Worm (Caenorhabditis elegans) whole organism, L4 larva: ENCODE measurements around the gene acr-8.

ENCODE experiments used
- F10B5.3 ChIP-seq: sonication (generic microtip); optimal IDR thresholded peaks from 2 replicates; lab custom pipeline; 2016; ENCODE audit warnings: mild to moderate bottlenecking, missing genetic modification characterization, missing compliant biosample characterization
- F26F4.8 ChIP-seq: fragments of 200-800 bp; sonication (Bioruptor generic); conservative IDR thresholded peaks from 2 replicates; pipeline ENCODE4 v1.3.6; 2022; ENCODE audit warnings: missing genetic modification characterization, missing compliant biosample characterization
- T20F7.1 ChIP-seq: fragments of 200-800 bp; sonication (Bioruptor generic); optimal IDR thresholded peaks from 2 replicates; lab custom pipeline; 2018; ENCODE audit warnings: mild to moderate bottlenecking, missing genetic modification characterization, missing compliant biosample characterization
- T26A8.4 ChIP-seq: fragments of 200-800 bp; sonication (Bioruptor generic); IDR thresholded peaks from 2 replicates; pipeline ENCODE4 v1.3.6; 2022; ENCODE audit warnings: missing genetic modification characterization, missing compliant biosample characterization
- Y105C5A.15 ChIP-seq: fragments of 200-800 bp; sonication (Bioruptor generic); IDR thresholded peaks from 2 replicates; pipeline ENCODE4 v1.3.6; 2022; ENCODE audit warnings: missing genetic modification characterization, missing compliant biosample characterization
- ZK337.2 ChIP-seq: fragments of 200-800 bp; sonication (Bioruptor generic); IDR thresholded peaks from 2 replicates; pipeline ENCODE4 v1.3.6; 2022; ENCODE audit warnings: missing genetic modification reagents, missing genetic modification characterization, missing compliant biosample characterization
- aha-1 ChIP-seq: fragments of 150-350 bp; peaks from one replicate; lab custom pipeline; 2014; ENCODE audit warnings: missing biosample characterization, missing genetic modification characterization
- arid-1 ChIP-seq: fragments of 200-800 bp; sonication (Bioruptor generic); conservative IDR thresholded peaks from 2 replicates; pipeline ENCODE4 v1.3.6; 2022; ENCODE audit warnings: missing genetic modification reagents, missing genetic modification characterization, missing compliant biosample characterization
- attf-4 ChIP-seq: sonication (generic microtip); optimal IDR thresholded peaks from 3 replicates; lab custom pipeline; 2017; ENCODE audit warnings: missing biosample characterization, missing genetic modification characterization
- ceh-20 ChIP-seq: fragments of 200-800 bp; sonication (Bioruptor generic); IDR thresholded peaks from 2 replicates; pipeline ENCODE4 v1.3.6; 2022; ENCODE audit warnings: missing genetic modification reagents, missing genetic modification characterization, missing compliant biosample characterization
- ceh-28 ChIP-seq: fragments of 150-350 bp; optimal IDR thresholded peaks from 2 replicates; lab custom pipeline; 2014; ENCODE audit warnings: missing biosample characterization, missing genetic modification reagents, missing genetic modification characterization
- ces-1 ChIP-seq: fragments of 150-350 bp; sonication (generic microtip); optimal IDR thresholded peaks from 4 replicates; lab custom pipeline; 2014; ENCODE audit warnings: missing biosample characterization, missing genetic modification reagents, missing genetic modification characterization
- cey-2 ChIP-seq: sonication (generic microtip); optimal IDR thresholded peaks from 3 replicates; lab custom pipeline; 2017; ENCODE audit warnings: missing genetic modification characterization, mild to moderate bottlenecking, missing compliant biosample characterization, antibody characterized with exemption, borderline replicate concordance; ENCODE audit not compliant: insufficient read depth
- daf-12 ChIP-seq: fragments of 150-350 bp; optimal IDR thresholded peaks from 2 replicates; lab custom pipeline; 2014; ENCODE audit warnings: missing biosample characterization, missing genetic modification reagents, missing genetic modification characterization
- dmd-6 ChIP-seq: fragments of 200-800 bp; sonication (Bioruptor generic); IDR thresholded peaks from 2 replicates; pipeline ENCODE4 v1.3.6; 2022; ENCODE audit warnings: missing genetic modification reagents, missing genetic modification characterization, missing compliant biosample characterization
- duxl-1 ChIP-seq: sonication (generic microtip); optimal IDR thresholded peaks from 2 replicates; lab custom pipeline; 2016; ENCODE audit warnings: mild to moderate bottlenecking, missing genetic modification characterization, moderate library complexity, missing compliant biosample characterization; ENCODE audit not compliant: poor library complexity
- egl-43 ChIP-seq: fragments of 200-800 bp; sonication (Bioruptor generic); IDR thresholded peaks from 2 replicates; pipeline ENCODE4 v1.3.6; 2022; ENCODE audit warnings: missing genetic modification reagents, missing genetic modification characterization, missing compliant biosample characterization
- fos-1 ChIP-seq: fragments of 150-350 bp; optimal IDR thresholded peaks from 2 replicates; lab custom pipeline; 2014; ENCODE audit warnings: missing biosample characterization, missing genetic modification characterization
- hif-1 ChIP-seq, 2 experiments: sonication (generic microtip); optimal IDR thresholded peaks; 2 replicates each; lab custom pipeline; 2016 to 2017; ENCODE audit warnings: missing compliant biosample characterization in 2 of 2, missing genetic modification characterization in 2 of 2, missing genetic modification reagents in 2 of 2, missing genotype in 2 of 2, mild to moderate bottlenecking in 1 of 2
- hlh-11 ChIP-seq: fragments of 200-800 bp; sonication (Bioruptor generic); optimal IDR thresholded peaks from 2 replicates; lab custom pipeline; 2018; ENCODE audit warnings: mild to moderate bottlenecking, missing genetic modification characterization, missing compliant biosample characterization
- hlh-30 ChIP-seq: sonication (generic microtip); optimal IDR thresholded peaks from 2 replicates; lab custom pipeline; 2017; ENCODE audit warnings: antibody characterized with exemption, mild to moderate bottlenecking, missing genetic modification characterization, missing compliant biosample characterization; ENCODE audit not compliant: insufficient read depth
- hmg-1.1 ChIP-seq: fragments of 200-800 bp; sonication (Bioruptor generic); IDR thresholded peaks from 2 replicates; pipeline ENCODE4 v1.3.6; 2022; ENCODE audit warnings: missing genetic modification reagents, missing genetic modification characterization, missing compliant biosample characterization
- lin-13 ChIP-seq: fragments of 150-350 bp; optimal IDR thresholded peaks from 2 replicates; lab custom pipeline; 2014; ENCODE audit warnings: missing biosample characterization, missing genetic modification reagents, missing genetic modification characterization
- lin-15B ChIP-seq: fragments of 150-350 bp; sonication (generic microtip); optimal IDR thresholded peaks from 3 replicates; lab custom pipeline; 2014; ENCODE audit warnings: missing biosample characterization, missing genetic modification characterization
- lsy-2 ChIP-seq, 2 experiments: fragments of 150-350 bp in 1 of 2; sonication (generic microtip) in 1 of 2; optimal IDR thresholded peaks; 2 replicates each; lab custom pipeline; 2014 to 2017; ENCODE audit warnings: missing biosample characterization in 2 of 2, missing genetic modification characterization in 2 of 2
- madf-9 ChIP-seq: fragments of 200-800 bp; sonication (Bioruptor generic); conservative IDR thresholded peaks from 2 replicates; pipeline ENCODE4 v1.3.6; 2022; ENCODE audit warnings: missing genetic modification reagents, missing genetic modification characterization, missing compliant biosample characterization
- mdl-1 ChIP-seq, 2 experiments: fragments of 150-350 bp in 1 of 2; sonication (generic microtip) in 1 of 2; optimal IDR thresholded peaks; 2 replicates each; lab custom pipeline; 2014 to 2017; ENCODE audit warnings: missing biosample characterization in 2 of 2, missing genetic modification characterization in 2 of 2
- mxl-2 ChIP-seq: fragments of 200-800 bp; sonication (Bioruptor generic); conservative IDR thresholded peaks from 2 replicates; pipeline ENCODE4 v1.3.6; 2022; ENCODE audit warnings: missing genetic modification reagents, missing genetic modification characterization, missing compliant biosample characterization
- mxl-3 ChIP-seq: fragments of 200-800 bp; sonication (Bioruptor generic); optimal IDR thresholded peaks from 2 replicates; lab custom pipeline; 2018; ENCODE audit warnings: mild to moderate bottlenecking, missing genetic modification characterization, missing compliant biosample characterization
- nhr-10 ChIP-seq: fragments of 150-350 bp; optimal IDR thresholded peaks from 2 replicates; lab custom pipeline; 2014; ENCODE audit warnings: missing biosample characterization, missing genetic modification characterization
- nhr-42 ChIP-seq: fragments of 200-800 bp; sonication (Bioruptor generic); IDR thresholded peaks from 2 replicates; pipeline ENCODE4 v1.3.6; 2022; ENCODE audit warnings: missing genetic modification characterization, missing compliant biosample characterization
- nhr-6 ChIP-seq: fragments of 150-350 bp; optimal IDR thresholded peaks from 2 replicates; lab custom pipeline; 2014; ENCODE audit warnings: missing biosample characterization, missing genetic modification characterization
- sdz-12 ChIP-seq: fragments of 200-800 bp; sonication (Bioruptor generic); optimal IDR thresholded peaks from 2 replicates; lab custom pipeline; 2018; ENCODE audit warnings: mild to moderate bottlenecking, missing genetic modification characterization, missing compliant biosample characterization
- set-16 ChIP-seq: fragments of 200-800 bp; sonication (Bioruptor generic); IDR thresholded peaks from 2 replicates; pipeline ENCODE4 v1.3.6; 2022; ENCODE audit warnings: missing genetic modification reagents, missing genetic modification characterization, missing compliant biosample characterization
- snpc-1.2 ChIP-seq: fragments of 200-800 bp; sonication (Bioruptor generic); IDR thresholded peaks from 2 replicates; pipeline ENCODE4 v1.3.6; 2022; ENCODE audit warnings: missing genetic modification reagents, missing genetic modification characterization, missing compliant biosample characterization
- spr-1 ChIP-seq: sonication (generic microtip); optimal IDR thresholded peaks from 2 replicates; lab custom pipeline; 2016; ENCODE audit warnings: mild to moderate bottlenecking, missing genetic modification characterization, missing compliant biosample characterization
- spr-3 ChIP-seq: fragments of 200-800 bp; sonication (Bioruptor generic); optimal IDR thresholded peaks from 2 replicates; lab custom pipeline; 2018; ENCODE audit warnings: mild to moderate bottlenecking, missing genetic modification characterization, missing compliant biosample characterization
- tag-97 ChIP-seq: fragments of 200-800 bp; sonication (Bioruptor generic); IDR thresholded peaks from 2 replicates; pipeline ENCODE4 v1.3.6; 2022; ENCODE audit warnings: missing genetic modification characterization, missing compliant biosample characterization
- tra-1 ChIP-seq: fragments of 200-800 bp; sonication (Bioruptor generic); IDR thresholded peaks from 2 replicates; pipeline ENCODE4 v1.3.6; 2022; ENCODE audit warnings: missing genetic modification reagents, missing genetic modification characterization, missing compliant biosample characterization
- unc-39 ChIP-seq: sonication (generic microtip); optimal IDR thresholded peaks from 2 replicates; lab custom pipeline; 2017; ENCODE audit warnings: missing biosample characterization, missing genetic modification characterization
- vab-7 ChIP-seq: fragments of 200-800 bp; sonication (Bioruptor generic); IDR thresholded peaks from 2 replicates; pipeline ENCODE4 v1.3.6; 2022; ENCODE audit warnings: missing genetic modification reagents, missing genetic modification characterization, missing compliant biosample characterization
- zip-2 ChIP-seq: fragments of 150-350 bp; optimal IDR thresholded peaks from 2 replicates; lab custom pipeline; 2014; ENCODE audit warnings: missing biosample characterization, missing genetic modification characterization
- ztf-11 ChIP-seq: fragments of 150-350 bp; optimal IDR thresholded peaks from 2 replicates; lab custom pipeline; 2014; ENCODE audit warnings: missing biosample characterization, missing genetic modification characterization
- ztf-7 ChIP-seq: fragments of 150-350 bp; optimal IDR thresholded peaks from 2 replicates; lab custom pipeline; 2014; ENCODE audit warnings: missing biosample characterization, missing genetic modification characterization

Gene acr-8

DNA sequence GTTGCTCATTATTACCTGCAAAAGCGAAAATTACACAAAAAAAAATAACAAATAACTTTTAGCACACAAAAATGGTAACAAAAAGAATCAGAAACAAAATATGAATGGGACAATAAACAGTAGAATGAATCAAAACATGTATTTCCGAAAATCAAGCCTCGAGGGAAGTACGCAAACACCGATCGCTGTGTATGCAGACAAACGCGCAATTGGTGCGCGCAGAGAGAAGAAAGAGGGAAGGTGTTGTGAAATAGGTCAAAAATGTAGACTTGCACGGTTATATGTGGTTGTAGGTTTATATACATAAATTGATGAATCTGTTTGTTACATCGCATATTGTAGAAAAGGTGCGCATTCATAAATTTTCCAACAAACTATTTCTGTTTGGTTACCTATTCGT, 7.2 kb downstream of the acr-8 start, which contains the start of gene cdk-11.2 (continued):
- no peak for TF ChIP-seq duxl-1
- peak; percentile 43; the same call in 1 of the 2 replicates for TF ChIP-seq hmg-1.1 (GFP tag; lab: Robert Waterston, UW)
- TF ChIP-seq spr-3 (GFP tag; lab: Kevin White, UChicago), result no peak
- no peak for TF ChIP-seq spr-1
- no peak for TF ChIP-seq nhr-10 (tag; lab: Kevin White, UChicago)
- TF ChIP-seq ZK337.2 (GFP tag; lab: Robert Waterston, UW), result no peak
- TF ChIP-seq mxl-2 (GFP tag; lab: Robert Waterston, UW), result no peak
- TF ChIP-seq Y105C5A.15 (GFP tag; lab: Robert Waterston, UW), result no peak
- no peak for TF ChIP-seq ceh-28 (tag; lab: Kevin White, UChicago)
- TF ChIP-seq snpc-1.2, result no peak
- TF ChIP-seq unc-39, result no peak
- TF ChIP-seq zip-2 (tag; lab: Kevin White, UChicago), result no peak
- no peak for TF ChIP-seq tag-97 (GFP tag; lab: Robert Waterston, UW)
- no peak for TF ChIP-seq arid-1 (GFP tag; lab: Robert Waterston, UW)
- TF ChIP-seq ztf-7 (tag; lab: Kevin White, UChicago), result peak; percentile 46
- no peak for TF ChIP-seq tra-1 (GFP tag; lab: Robert Waterston, UW)
- TF ChIP-seq F10B5.3 (tag; lab: Kevin White, UChicago), result no peak
- no peak for TF ChIP-seq daf-12
- no peak for TF ChIP-seq T20F7.1
- TF ChIP-seq T26A8.4 (GFP tag; lab: Robert Waterston, UW), result no peak
- no peak for TF ChIP-seq attf-4 (tag; lab: Kevin White, UChicago)
- TF ChIP-seq F26F4.8 (GFP tag; lab: Robert Waterston, UW), result no peak
- no peak for TF ChIP-seq madf-9 (GFP tag; lab: Robert Waterston, UW)
- no peak for TF ChIP-seq lin-15B (tag; lab: Kevin White, UChicago)
- no peak for TF ChIP-seq fos-1 (tag; lab: Kevin White, UChicago)
- peak; percentile 71 for TF ChIP-seq hlh-30 (tag; lab: Kevin White, UChicago)
- TF ChIP-seq nhr-6, result peak; percentile 79
- TF ChIP-seq hif-1 (tag; optimal IDR thresholded peaks at IDR 0.05; lab: Kevin White, UChicago), result no peak
- no peak for TF ChIP-seq lsy-2 (tag; optimal IDR thresholded peaks at IDR 0.05; lab: Kevin White, UChicago)
- no peak for TF ChIP-seq cey-2 (tag; lab: Kevin White, UChicago)
- no peak for TF ChIP-seq ces-1 (GFP tag; lab: Kevin White, UChicago)
- TF ChIP-seq nhr-42 (GFP tag; lab: Robert Waterston, UW), result 0 out of 2 replicates have a peak, but pooled peaks have one; percentile 13
- TF ChIP-seq ceh-20 (GFP tag; lab: Robert Waterston, UW), result no peak
- TF ChIP-seq dmd-6, result peak; percentile 50
- TF ChIP-seq vab-7 (GFP tag; lab: Robert Waterston, UW), result no peak
- TF ChIP-seq ztf-11, result no peak
- peak; percentile 58 for TF ChIP-seq hlh-11

DNA sequence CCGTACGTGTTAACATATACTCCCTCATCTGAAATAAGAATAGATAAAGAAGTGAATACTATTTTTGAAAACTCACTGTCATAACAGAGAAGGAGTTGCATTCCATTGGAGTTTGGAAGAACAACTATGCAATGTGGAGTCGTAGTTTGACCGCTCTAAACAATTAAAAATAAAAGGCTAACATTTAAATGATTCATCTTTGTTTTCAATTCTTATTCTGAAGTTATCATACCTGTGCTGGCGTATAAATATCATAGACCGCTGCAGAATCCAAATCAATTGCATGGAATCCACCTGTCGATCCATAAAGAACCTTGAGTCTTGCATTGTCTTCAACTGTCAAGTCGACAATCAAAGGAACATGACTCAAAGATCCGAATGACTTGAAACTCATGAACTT, 10.2 kb downstream of the acr-8 start:
- TF ChIP-seq mdl-1 (tag; optimal IDR thresholded peaks at IDR 0.05; lab: Kevin White, UChicago), result no peak
- peak; percentile 96 for TF ChIP-seq aha-1
- TF ChIP-seq, all 104 proteins: peak for 1

DNA sequence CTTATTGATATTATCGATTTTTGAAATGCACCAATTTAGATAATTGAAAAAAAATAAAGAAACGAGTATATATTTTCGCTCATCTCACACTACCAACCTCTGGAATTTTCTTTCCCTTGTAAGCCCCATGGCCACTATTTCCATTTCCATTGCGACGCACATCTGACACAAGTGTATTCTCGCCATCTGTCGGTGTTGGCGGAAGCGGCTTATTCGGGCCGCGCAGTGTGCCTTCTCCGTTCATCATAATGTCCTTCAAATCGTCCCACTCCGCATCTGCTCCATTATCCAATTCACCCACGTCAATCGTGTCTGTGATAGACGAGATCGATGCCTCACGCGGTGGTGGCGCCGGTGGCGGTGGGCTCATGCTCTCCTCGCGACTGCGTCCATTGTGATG, 12.2 kb downstream of the acr-8 start:
- no peak for TF ChIP-seq ztf-7 (tag; lab: Kevin White, UChicago)
- no peak for TF ChIP-seq lin-13 (GFP tag; lab: Kevin White, UChicago)
- no peak for TF ChIP-seq madf-9 (GFP tag; lab: Robert Waterston, UW)
- no peak for TF ChIP-seq F10B5.3 (tag; lab: Kevin White, UChicago)
- TF ChIP-seq mxl-3 (GFP tag; lab: Kevin White, UChicago), result no peak
- no peak for TF ChIP-seq sdz-12
- no peak for TF ChIP-seq ztf-11
- peak; percentile 49; the same call in 1 of the 2 replicates for TF ChIP-seq set-16 (GFP tag; lab: Robert Waterston, UW)
- TF ChIP-seq vab-7 (GFP tag; lab: Robert Waterston, UW), result 0 out of 2 replicates have a peak, but pooled peaks have one; percentile 17
- no peak for TF ChIP-seq ceh-20 (GFP tag; lab: Robert Waterston, UW)
- TF ChIP-seq egl-43 (GFP tag; lab: Robert Waterston, UW), result 0 out of 2 replicates have a peak, but pooled peaks have one; percentile 9
- TF ChIP-seq, all 104 proteins: peak for 3
